Worm (Caenorhabditis elegans) whole organism, early embryonic: ENCODE results near the gene col-169.

Source experiments
- B0310.2 ChIP-seq: sonication (generic microtip); optimal IDR thresholded peaks from 2 replicates; lab custom pipeline; 2016; ENCODE audit warnings: mild to moderate bottlenecking, missing genetic modification characterization, missing compliant biosample characterization
- F13C5.2 ChIP-seq: sonication (generic microtip); optimal IDR thresholded peaks from 2 replicates; lab custom pipeline; 2017; ENCODE audit warnings: mild to moderate bottlenecking, missing genetic modification characterization, inconsistent platforms, missing compliant biosample characterization
- aly-1 ChIP-seq: sonication (generic microtip); optimal IDR thresholded peaks from 2 replicates; lab custom pipeline; 2016; ENCODE audit warnings: missing genetic modification characterization, missing compliant biosample characterization
- ama-1 ChIP-seq: fragments of 150-350 bp; optimal IDR thresholded peaks from 2 replicates; lab custom pipeline; 2014
- ceh-13 ChIP-seq: fragments of 200-800 bp; sonication (Bioruptor generic); optimal IDR thresholded peaks from 2 replicates; lab custom pipeline; 2018; ENCODE audit warnings: mild to moderate bottlenecking, missing genetic modification characterization, missing compliant biosample characterization
- ceh-36 ChIP-seq: sonication (generic microtip); optimal IDR thresholded peaks from 2 replicates; lab custom pipeline; 2016; ENCODE audit warnings: missing genetic modification characterization, inconsistent platforms, missing compliant biosample characterization
- ets-7 ChIP-seq: sonication (generic microtip); optimal IDR thresholded peaks from 2 replicates; lab custom pipeline; 2016; ENCODE audit warnings: missing genotype, missing genetic modification characterization, missing compliant biosample characterization
- flt-1 ChIP-seq: fragments of 200-800 bp; sonication (Bioruptor generic); IDR thresholded peaks from 2 replicates; pipeline ENCODE4 v1.3.6; 2022; ENCODE audit warnings: missing genetic modification characterization, missing compliant biosample characterization
- hmbx-1 ChIP-seq: sonication (generic microtip); optimal IDR thresholded peaks from 2 replicates; lab custom pipeline; 2016; ENCODE audit warnings: mild to moderate bottlenecking, missing genetic modification characterization, missing compliant biosample characterization
- hmg-4 ChIP-seq: fragments of 200-800 bp; sonication (Bioruptor generic); optimal IDR thresholded peaks from 2 replicates; lab custom pipeline; 2018; ENCODE audit warnings: mild to moderate bottlenecking, missing genetic modification characterization, missing compliant biosample characterization
- hnd-1 ChIP-seq: sonication (generic microtip); optimal IDR thresholded peaks from 2 replicates; lab custom pipeline; 2016; ENCODE audit warnings: missing genetic modification characterization, missing compliant biosample characterization
- scrt-1 ChIP-seq: fragments of 200-800 bp; sonication (Bioruptor generic); IDR thresholded peaks from 2 replicates; pipeline ENCODE4 v1.3.6; 2022; ENCODE audit warnings: missing genetic modification characterization, missing compliant biosample characterization
- tbx-11 ChIP-seq: fragments of 200-800 bp; sonication (Bioruptor generic); IDR thresholded peaks from 2 replicates; pipeline ENCODE4 v1.3.6; 2022; ENCODE audit warnings: missing genetic modification characterization, missing compliant biosample characterization
- tra-4 ChIP-seq: sonication (generic microtip); optimal IDR thresholded peaks from 2 replicates; lab custom pipeline; 2017; ENCODE audit warnings: missing genetic modification characterization, missing compliant biosample characterization

DNA sequence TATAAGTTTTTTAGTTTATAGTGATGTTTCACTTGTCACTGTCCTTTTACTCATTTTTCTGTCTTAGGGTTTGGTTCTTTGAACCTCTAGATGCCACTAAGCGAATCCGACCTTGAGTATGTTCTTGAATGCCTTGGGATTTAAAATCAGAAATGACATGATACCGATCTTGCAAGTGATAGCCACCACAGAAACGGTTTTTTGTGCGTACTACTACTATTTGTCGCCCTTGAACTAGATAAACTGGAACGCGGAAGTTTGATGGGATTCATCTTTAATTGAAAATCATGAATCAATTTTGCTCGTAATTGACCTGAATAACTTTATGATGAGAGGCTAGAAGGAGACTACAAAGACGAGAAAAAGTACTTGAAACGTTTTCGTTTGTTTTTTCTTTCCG, 10.2 kb upstream of the col-169 start:
- TF ChIP-seq ceh-13 (no peak), flt-1 (GFP tag; lab: Robert Waterston, UW) (no peak), tra-4 (tag; lab: Kevin White, UChicago) (no peak), scrt-1 (GFP tag; lab: Robert Waterston, UW) (no peak), aly-1 (no peak), ets-7 (no peak), B0310.2 (tag; lab: Kevin White, UChicago) (no peak), ama-1 (no peak), tbx-11 (GFP tag; lab: Robert Waterston, UW) (no peak), F13C5.2 (no peak), hnd-1 (tag; lab: Kevin White, UChicago) (no peak), hmg-4 (no peak), hmbx-1 (tag; lab: Kevin White, UChicago) (no peak), ceh-36 (no peak)
